In the genomic region with DNA sequence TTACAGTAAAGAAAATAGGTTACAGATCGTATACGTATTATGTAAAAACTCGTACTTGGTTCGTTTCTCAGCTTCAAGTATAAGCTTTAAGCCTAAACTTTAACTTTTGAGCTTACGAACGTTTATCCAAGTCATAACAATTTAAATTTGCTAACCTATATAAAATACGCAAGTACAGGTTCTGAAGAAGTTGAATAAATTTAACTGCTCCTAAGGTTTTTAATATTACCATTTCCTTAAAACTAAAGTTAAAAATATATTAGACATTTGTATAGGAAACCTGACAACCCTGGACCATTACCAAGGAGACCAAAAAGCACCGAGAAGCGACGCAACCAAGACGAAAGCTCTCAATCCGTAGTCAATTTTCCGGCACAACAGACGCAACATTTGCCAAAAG, we compare ENCODE assay signal across 2 fruit fly cellular contexts.
A peak's percentile ranks its signal among the peaks of the same experiment; 100 is the strongest.
TF ChIP-seq lines count a peak whose summit lies in the region.

A gene (plus strand): TSS at position 353 of the 400 bp plus-strand sequence.

TF ChIP-seq in whole organism, embryonic, 481 proteins besides CTCF, POLR2A, EP300 and RAD21 (continued from another document and continues in another):
- TF ChIP-seq z (GFP tag; IDR thresholded peaks at IDR 0.05; lab: Robert Waterston, UW) (no peak), Dip2 (GFP tag; IDR thresholded peaks at IDR 0.05; lab: Robert Waterston, UW) (no peak), CG31224 (GFP tag; IDR thresholded peaks at IDR 0.05; lab: Robert Waterston, UW) (no peak), CG15269 (tag; optimal IDR thresholded peaks at IDR 0.05; lab: Kevin White, UChicago) (peak; percentile 44), NFAT (GFP tag; IDR thresholded peaks at IDR 0.05; lab: Robert Waterston, UW) (0 out of 2 replicates have a peak, but pooled peaks have one; percentile 10), CG32532 (GFP tag; IDR thresholded peaks at IDR 0.05; lab: Robert Waterston, UW) (peak; percentile 42; the same call in 1 of the 2 replicates), Med (GFP tag; lab: Kevin White, UChicago) (peak; percentile 91), Hmr (GFP tag; optimal IDR thresholded peaks at IDR 0.05; lab: Kevin White, UChicago) (peak; percentile 59), CG15514 (GFP tag; optimal IDR thresholded peaks at IDR 0.05; lab: Kevin White, UChicago) (peak; percentile 51), gro (GFP tag; optimal IDR thresholded peaks at IDR 0.05; lab: Kevin White, UChicago) (peak; percentile 38), CG2889 (GFP tag; IDR thresholded peaks at IDR 0.05; lab: Robert Waterston, UW) (no peak), Dref (GFP tag; IDR thresholded peaks at IDR 0.05; lab: Robert Waterston, UW) (no peak), CG10147 (GFP tag; optimal IDR thresholded peaks at IDR 0.05; lab: Kevin White, UChicago) (peak; percentile 49), CG9437 (GFP tag; optimal IDR thresholded peaks at IDR 0.05; lab: Kevin White, UChicago) (peak; percentile 24), CG2120 (GFP tag; optimal IDR thresholded peaks at IDR 0.05; lab: Kevin White, UChicago) (peak; percentile 67), Hsf (GFP tag; optimal IDR thresholded peaks at IDR 0.05; lab: Kevin White, UChicago) (peak; percentile 32), CG12659 (GFP tag; optimal IDR thresholded peaks at IDR 0.05; lab: Kevin White, UChicago) (peak; percentile 9), Nf-YC (tag; optimal IDR thresholded peaks at IDR 0.05; lab: Kevin White, UChicago) (peak; percentile 5), Bgb (GFP tag; IDR thresholded peaks at IDR 0.05; lab: Robert Waterston, UW; ENCODE audit: partially characterized antibody) (peak; percentile 49; the same call in 1 of the 2 replicates), HHEX (GFP tag; optimal IDR thresholded peaks at IDR 0.05; lab: Kevin White, UChicago) (peak; percentile 21), ind (GFP tag; optimal IDR thresholded peaks at IDR 0.05; lab: Kevin White, UChicago) (no peak), Pdp1 (GFP tag; optimal IDR thresholded peaks at IDR 0.05; lab: Kevin White, UChicago) (peak in 1 of 2 experiments; percentile 64), CG8290 (GFP tag; optimal IDR thresholded peaks at IDR 0.05; lab: Kevin White, UChicago) (no peak), CG8290 (tag; optimal IDR thresholded peaks at IDR 0.05; lab: Kevin White, UChicago) (no peak), CG13894 (tag; optimal IDR thresholded peaks at IDR 0.05; lab: Kevin White, UChicago) (no peak), CG18599 (GFP tag; optimal IDR thresholded peaks at IDR 0.05; lab: Kevin White, UChicago) (peak; percentile 58), ci (GFP tag; IDR thresholded peaks at IDR 0.05; lab: Robert Waterston, UW) (0 out of 3 replicates have a peak, but pooled peaks have one; percentile 37), CG7987 (GFP tag; optimal IDR thresholded peaks at IDR 0.05; lab: Kevin White, UChicago) (no peak), unpg (GFP tag; optimal IDR thresholded peaks at IDR 0.05; lab: Kevin White, UChicago) (peak; percentile 38), MBD-R2 (GFP tag; IDR thresholded peaks at IDR 0.05; lab: Robert Waterston, UW) (no peak), lbe (GFP tag; optimal IDR thresholded peaks at IDR 0.05; lab: Kevin White, UChicago) (peak; percentile 0), slbo (GFP tag; IDR thresholded peaks at IDR 0.05; lab: Robert Waterston, UW) (peak; percentile 40), CG7839 (tag; optimal IDR thresholded peaks at IDR 0.05; lab: Kevin White, UChicago) (peak; percentile 42), Fer1 (GFP tag; optimal IDR thresholded peaks at IDR 0.05; lab: Kevin White, UChicago) (peak; percentile 36), Awh (GFP tag; IDR thresholded peaks at IDR 0.05; lab: Robert Waterston, UW) (no peak), crol (GFP tag; IDR thresholded peaks at IDR 0.05; lab: Robert Waterston, UW) (no peak), en (GFP tag; optimal IDR thresholded peaks at IDR 0.05; lab: Kevin White, UChicago) (no peak), Rfx (GFP tag; IDR thresholded peaks at IDR 0.05; lab: Robert Waterston, UW) (peak; percentile 28; the same call in 1 of the 2 replicates), CG5180 (GFP tag; optimal IDR thresholded peaks at IDR 0.05; lab: Kevin White, UChicago) (peak; percentile 57), hth (optimal IDR thresholded peaks at IDR 0.05; lab: Kevin White, UChicago) (no peak), gem (tag; optimal IDR thresholded peaks at IDR 0.05; lab: Kevin White, UChicago) (peak; percentile 44), CG31365 (tag; optimal IDR thresholded peaks at IDR 0.05; lab: Kevin White, UChicago) (no peak), exex (tag; optimal IDR thresholded peaks at IDR 0.05; lab: Kevin White, UChicago) (peak; percentile 21), hkb (optimal IDR thresholded peaks at IDR 0.05; lab: Kevin White, UChicago) (no peak), hkb (GFP tag; IDR thresholded peaks at IDR 0.05; lab: Robert Waterston, UW) (peak; percentile 53; the same call in 1 of the 2 replicates), unc-4 (GFP tag; IDR thresholded peaks at IDR 0.05; lab: Robert Waterston, UW; ENCODE audit: partially characterized antibody) (no peak), CG4282 (GFP tag; optimal IDR thresholded peaks at IDR 0.05; lab: Kevin White, UChicago) (no peak), grau (tag; optimal IDR thresholded peaks at IDR 0.05; lab: Kevin White, UChicago) (peak; percentile 26), pho (GFP tag; optimal IDR thresholded peaks at IDR 0.05; lab: Kevin White, UChicago) (peak; percentile 22), sug (tag; optimal IDR thresholded peaks at IDR 0.05; lab: Kevin White, UChicago) (peak; percentile 39), B-H2 (GFP tag; optimal IDR thresholded peaks at IDR 0.05; lab: Kevin White, UChicago) (peak; percentile 31), CG7372 (GFP tag; IDR thresholded peaks at IDR 0.05; lab: Robert Waterston, UW) (no peak), Lpt (GFP tag; optimal IDR thresholded peaks at IDR 0.05; lab: Kevin White, UChicago) (no peak), lab (GFP tag; optimal IDR thresholded peaks at IDR 0.05; lab: Kevin White, UChicago) (peak; percentile 54), CoRest (tag; optimal IDR thresholded peaks at IDR 0.05; lab: Kevin White, UChicago) (peak; percentile 27), CG3281 (GFP tag; optimal IDR thresholded peaks at IDR 0.05; lab: Kevin White, UChicago) (peak; percentile 36), Myb (GFP tag; optimal IDR thresholded peaks at IDR 0.05; lab: Kevin White, UChicago) (peak; percentile 25), sob (GFP tag; IDR thresholded peaks at IDR 0.05; lab: Robert Waterston, UW) (peak; percentile 23; the same call in 1 of the 2 replicates), vvl (GFP tag; IDR thresholded peaks at IDR 0.05; lab: Robert Waterston, UW) (no peak), Dek (tag; optimal IDR thresholded peaks at IDR 0.05; lab: Kevin White, UChicago) (peak; percentile 45), CG13624 (GFP tag; optimal IDR thresholded peaks at IDR 0.05; lab: Kevin White, UChicago) (peak; percentile 13), CG4424 (GFP tag; optimal IDR thresholded peaks at IDR 0.05; lab: Kevin White, UChicago) (peak; percentile 11), CG16815 (GFP tag; optimal IDR thresholded peaks at IDR 0.05; lab: Kevin White, UChicago) (no peak)

TF ChIP-seq in whole organism, prepupa, 60 proteins besides CTCF, POLR2A, EP300 and RAD21 (continued from another document):
- TF ChIP-seq CG3919 (GFP tag; optimal IDR thresholded peaks at IDR 0.05; lab: Kevin White, UChicago) (peak; percentile 47), OdsH (GFP tag; optimal IDR thresholded peaks at IDR 0.05; lab: Kevin White, UChicago) (peak; percentile 26), cyc (GFP tag; optimal IDR thresholded peaks at IDR 0.05; lab: Kevin White, UChicago) (peak; percentile 16), vri (GFP tag; optimal IDR thresholded peaks at IDR 0.05; lab: Kevin White, UChicago) (peak; percentile 25), CG10669 (GFP tag; optimal IDR thresholded peaks at IDR 0.05; lab: Kevin White, UChicago) (no peak), topi (GFP tag; optimal IDR thresholded peaks at IDR 0.05; lab: Kevin White, UChicago) (peak; percentile 34), svp (GFP tag; lab: Kevin White, UChicago) (peak; percentile 87), esn (GFP tag; optimal IDR thresholded peaks at IDR 0.05; lab: Kevin White, UChicago) (peak; percentile 50), CG15336 (GFP tag; IDR thresholded peaks at IDR 0.05; lab: Robert Waterston, UW) (no peak), pdm3 (GFP tag; optimal IDR thresholded peaks at IDR 0.05; lab: Kevin White, UChicago) (peak; percentile 50), CG8632 (GFP tag; optimal IDR thresholded peaks at IDR 0.05; lab: Kevin White, UChicago) (no peak), Met (GFP tag; optimal IDR thresholded peaks at IDR 0.05; lab: Kevin White, UChicago) (peak; percentile 49), CG6792 (GFP tag; optimal IDR thresholded peaks at IDR 0.05; lab: Kevin White, UChicago) (peak; percentile 22), Eip78C (GFP tag; lab: Kevin White, UChicago) (peak; percentile 82)
